Worm (Caenorhabditis elegans): ENCODE measurements around the gene kbp-2.

DNA sequence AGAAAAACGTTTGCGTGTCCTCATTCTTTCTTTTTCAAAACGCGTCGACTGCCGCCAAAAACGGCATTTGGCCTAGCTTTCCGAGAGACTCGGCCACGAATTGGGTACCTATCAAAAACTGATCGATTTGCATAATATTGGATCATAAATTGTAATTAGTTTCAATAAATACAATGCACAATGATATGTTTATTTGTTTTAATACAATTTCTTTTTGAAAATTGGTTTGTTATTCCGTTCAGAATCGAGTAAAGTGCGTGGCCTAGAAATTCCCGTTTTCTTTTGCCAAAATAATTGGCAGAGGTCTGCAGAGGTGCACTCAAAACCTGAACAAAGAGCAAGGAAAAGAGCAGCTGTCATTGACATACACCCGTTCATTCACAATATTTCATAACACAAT lies 1.7 kb upstream of the kbp-2 start, which contains the start of gene F26F4.8:
- no peak for TF ChIP-seq snpc-4 (tag; optimal IDR thresholded peaks at IDR 0.05)
- TF ChIP-seq sma-3 (GFP tag; optimal IDR thresholded peaks at IDR 0.05), result no peak
- TF ChIP-seq nhr-23 (tag; optimal IDR thresholded peaks at IDR 0.05), result no peak
- no peak for TF ChIP-seq lin-13 (GFP tag; optimal IDR thresholded peaks at IDR 0.05)
- no peak for TF ChIP-seq nhr-25 (tag; optimal IDR thresholded peaks at IDR 0.05)
- TF ChIP-seq mdl-1 (tag; optimal IDR thresholded peaks at IDR 0.05), result no peak
- no peak for TF ChIP-seq lin-39 (tag; optimal IDR thresholded peaks at IDR 0.05)
- TF ChIP-seq nhr-77 (tag; optimal IDR thresholded peaks at IDR 0.05), result no peak
- TF ChIP-seq elt-3 (tag; optimal IDR thresholded peaks at IDR 0.05), result no peak
- TF ChIP-seq skn-1 (tag; optimal IDR thresholded peaks at IDR 0.05), result no peak
- TF ChIP-seq aly-2 (tag; optimal IDR thresholded peaks at IDR 0.05), result no peak
- peak; percentile 36 for TF ChIP-seq fos-1 (tag; optimal IDR thresholded peaks at IDR 0.05)
- TF ChIP-seq peb-1 (tag; optimal IDR thresholded peaks at IDR 0.05), result no peak
